Worm (Caenorhabditis elegans) whole organism, L2 larva: ENCODE results near the gene srxa-1.

Source experiments
- ama-1 ChIP-seq: fragments of 150-350 bp; optimal IDR thresholded peaks from 2 replicates; lab custom pipeline; 2018; ENCODE audit warnings: inconsistent platforms
- ceh-82 ChIP-seq: fragments of 150-350 bp; optimal IDR thresholded peaks from 2 replicates; lab custom pipeline; 2014; ENCODE audit warnings: missing biosample characterization, missing genetic modification characterization
- egl-27 ChIP-seq: sonication (generic microtip); optimal IDR thresholded peaks from 3 replicates; lab custom pipeline; 2017; ENCODE audit warnings: missing biosample characterization, missing genetic modification reagents, missing genetic modification characterization
- elt-1 ChIP-seq: fragments of 150-350 bp; optimal IDR thresholded peaks from 2 replicates; lab custom pipeline; 2014; ENCODE audit warnings: missing biosample characterization, missing genetic modification characterization
- nhr-10 ChIP-seq: sonication (generic microtip); optimal IDR thresholded peaks from 2 replicates; lab custom pipeline; 2017; ENCODE audit warnings: missing biosample characterization, missing genetic modification characterization
- nhr-11 ChIP-seq: fragments of 150-350 bp; optimal IDR thresholded peaks from 2 replicates; lab custom pipeline; 2014; ENCODE audit warnings: missing biosample characterization, missing genetic modification characterization
- nhr-12 ChIP-seq: fragments of 150-350 bp; optimal IDR thresholded peaks from 2 replicates; lab custom pipeline; 2014; ENCODE audit warnings: missing biosample characterization, missing genetic modification characterization
- sem-4 ChIP-seq: fragments of 150-350 bp; optimal IDR thresholded peaks from 2 replicates; lab custom pipeline; 2014; ENCODE audit warnings: missing biosample characterization, missing genetic modification reagents, missing genetic modification characterization
- snpc-4 ChIP-seq: fragments of 150-350 bp; optimal IDR thresholded peaks from 2 replicates; lab custom pipeline; 2014; ENCODE audit warnings: missing biosample characterization, missing genetic modification characterization
- unc-62 ChIP-seq: fragments of 150-350 bp; optimal IDR thresholded peaks from 2 replicates; lab custom pipeline; 2014; ENCODE audit warnings: missing biosample characterization, missing genetic modification reagents, missing genetic modification characterization
- ztf-11 ChIP-seq: sonication (generic microtip); optimal IDR thresholded peaks from 2 replicates; lab custom pipeline; 2017; ENCODE audit warnings: missing biosample characterization, missing genetic modification characterization

DNA sequence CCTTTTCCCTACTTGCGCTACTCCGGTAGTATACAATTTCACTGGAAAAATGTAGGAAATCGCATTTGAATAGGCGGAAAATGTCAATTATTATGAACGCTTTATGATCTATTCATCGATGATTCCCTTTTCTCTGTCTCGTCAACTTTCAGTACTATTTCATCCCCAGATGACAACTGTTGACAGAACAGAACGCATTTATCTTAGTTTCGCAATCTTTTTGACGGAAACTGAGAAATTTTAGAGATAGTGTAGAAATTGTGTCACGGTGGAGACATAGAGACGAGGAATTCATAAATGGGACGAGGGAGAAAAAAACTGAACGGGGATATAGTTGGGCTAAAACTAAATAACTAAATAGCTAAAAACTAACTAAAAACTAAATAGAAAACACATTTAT lies 39.8 kb downstream of the srxa-1 start:
- TF ChIP-seq elt-1 (tag; lab: Kevin White, UChicago) (no peak), ceh-82 (no peak), nhr-10 (no peak), unc-62 (GFP tag; lab: Kevin White, UChicago) (no peak), nhr-11 (tag; lab: Kevin White, UChicago) (no peak), snpc-4 (tag; lab: Kevin White, UChicago) (no peak), ama-1 (no peak), egl-27 (tag; lab: Kevin White, UChicago) (no peak), sem-4 (tag; lab: Kevin White, UChicago) (no peak), nhr-12 (tag; lab: Kevin White, UChicago) (no peak), ztf-11 (tag; lab: Kevin White, UChicago) (no peak)
